Fruit fly (Drosophila melanogaster) whole organism, embryonic: ENCODE data around the gene CG6163.

Experiments
- Bdp1 ChIP-seq: fragments of 200-800 bp; sonication (Bioruptor generic); optimal IDR thresholded peaks from 3 replicates; lab custom pipeline; 2016; ENCODE audit warnings: missing biosample characterization, missing genetic modification characterization
- CG10147 ChIP-seq: fragments of 200-800 bp; sonication (Bioruptor generic); optimal IDR thresholded peaks from 2 replicates; lab custom pipeline; 2019; ENCODE audit warnings: missing biosample characterization, mild to moderate bottlenecking, missing genetic modification characterization, moderate library complexity
- CG11085 ChIP-seq: fragments of 200-800 bp; sonication (Bioruptor generic); IDR thresholded peaks from 2 replicates; pipeline ENCODE4 v1.3.6; 2022; ENCODE audit warnings: missing biosample characterization, missing genetic modification characterization
- CG11504 ChIP-seq: fragments of 200-800 bp; sonication (Bioruptor generic); optimal IDR thresholded peaks from 3 replicates; lab custom pipeline; 2019; ENCODE audit warnings: missing biosample characterization, mild to moderate bottlenecking, missing genetic modification characterization, moderate library complexity
- CG14050 ChIP-seq: fragments of 200-800 bp; sonication (Bioruptor generic); IDR thresholded peaks from 3 replicates; pipeline ENCODE4 v1.3.6; 2022; ENCODE audit warnings: missing biosample characterization, missing genetic modification characterization
- CG14441 ChIP-seq: fragments of 200-800 bp; sonication (Bioruptor generic); IDR thresholded peaks from 2 replicates; pipeline ENCODE4 v1.3.6; 2022; ENCODE audit warnings: missing biosample characterization, missing genetic modification characterization
- CG15269 ChIP-seq: fragments of 200-800 bp; sonication (Bioruptor generic); optimal IDR thresholded peaks from 2 replicates; lab custom pipeline; 2018; ENCODE audit warnings: missing biosample characterization, mild to moderate bottlenecking, missing genetic modification characterization, moderate library complexity
- CG15514 ChIP-seq: fragments of 200-800 bp; sonication (Bioruptor generic); optimal IDR thresholded peaks from 3 replicates; lab custom pipeline; 2017; ENCODE audit warnings: missing biosample characterization, missing genetic modification characterization, mild to moderate bottlenecking, moderate library complexity, missing genetic modification reagents
- CG16779 ChIP-seq: fragments of 200-800 bp; sonication (Bioruptor generic); IDR thresholded peaks from 2 replicates; pipeline ENCODE4 v1.3.6; 2022; ENCODE audit warnings: missing biosample characterization, missing genetic modification characterization
- CG18764 ChIP-seq: fragments of 200-800 bp; sonication (Bioruptor generic); optimal IDR thresholded peaks from 3 replicates; lab custom pipeline; 2016; ENCODE audit warnings: missing biosample characterization, missing genetic modification characterization
- CG30403 ChIP-seq: fragments of 200-800 bp; sonication (Bioruptor generic); optimal IDR thresholded peaks from 3 replicates; lab custom pipeline; 2016; ENCODE audit warnings: missing biosample characterization, missing genetic modification characterization
- CG32767 ChIP-seq: fragments of 200-800 bp; sonication (Bioruptor generic); IDR thresholded peaks from 2 replicates; pipeline ENCODE4 v1.3.6; 2022; ENCODE audit warnings: missing biosample characterization, missing genetic modification characterization
- CG3726 ChIP-seq: fragments of 200-800 bp; sonication (Bioruptor generic); IDR thresholded peaks from 3 replicates; pipeline ENCODE4, ENCODE4 v1.3.6; 2022; ENCODE audit warnings: missing biosample characterization, missing genetic modification characterization
- CG3838 ChIP-seq: fragments of 200-800 bp; sonication (Bioruptor generic); optimal IDR thresholded peaks from 3 replicates; lab custom pipeline; 2016; ENCODE audit warnings: missing biosample characterization, missing genetic modification characterization
- CG4404 ChIP-seq: fragments of 200-800 bp; sonication (Bioruptor generic); IDR thresholded peaks from 2 replicates; pipeline ENCODE4 v1.3.6; 2022; ENCODE audit warnings: missing biosample characterization, missing genetic modification characterization
- CG4707 ChIP-seq: fragments of 200-800 bp; sonication (Bioruptor generic); optimal IDR thresholded peaks from 2 replicates; lab custom pipeline; 2018; ENCODE audit warnings: missing biosample characterization, mild to moderate bottlenecking, missing genetic modification characterization, moderate library complexity
- CG6175 ChIP-seq: fragments of 200-800 bp; sonication (Bioruptor generic); IDR thresholded peaks from 3 replicates; pipeline ENCODE4 v1.3.6; 2022; ENCODE audit warnings: missing biosample characterization, missing genetic modification characterization
- CG6654 ChIP-seq: fragments of 200-800 bp; sonication (Bioruptor generic); optimal IDR thresholded peaks from 2 replicates; lab custom pipeline; 2017; ENCODE audit warnings: missing biosample characterization, mild to moderate bottlenecking, missing genetic modification characterization
- CG7745 ChIP-seq: fragments of 200-800 bp; sonication (Bioruptor generic); optimal IDR thresholded peaks from 2 replicates; lab custom pipeline; 2018; ENCODE audit warnings: missing biosample characterization, mild to moderate bottlenecking, missing genetic modification characterization, moderate library complexity
- CG7786 ChIP-seq: fragments of 200-800 bp; sonication (Bioruptor generic); optimal IDR thresholded peaks from 2 replicates; lab custom pipeline; 2016; ENCODE audit warnings: missing biosample characterization, missing genetic modification characterization
- CG7839 ChIP-seq: fragments of 200-800 bp; sonication (Bioruptor generic); optimal IDR thresholded peaks from 3 replicates; lab custom pipeline; 2018; ENCODE audit warnings: missing biosample characterization, mild to moderate bottlenecking, missing genetic modification characterization, moderate library complexity
- CG8359 ChIP-seq: fragments of 200-800 bp; sonication (Bioruptor generic); optimal IDR thresholded peaks from 2 replicates; lab custom pipeline; 2017; ENCODE audit warnings: missing biosample characterization, mild to moderate bottlenecking, missing genetic modification characterization, borderline replicate concordance
- Camta ChIP-seq: fragments of 200-800 bp; sonication (Bioruptor generic); optimal IDR thresholded peaks from 2 replicates; lab custom pipeline; 2016; ENCODE audit warnings: missing biosample characterization, missing genetic modification characterization
- Eip74EF ChIP-seq, 2 experiments: fragments of 200-800 bp in 1 of 2; fragments of >200 bp in 1 of 2; sonication (Bioruptor generic) in 1 of 2; optimal IDR thresholded peaks; 2 replicates each; lab custom pipeline; 2017 to 2019; ENCODE audit warnings: missing biosample characterization in 2 of 2, missing genetic modification characterization in 2 of 2, mild to moderate bottlenecking in 1 of 2, moderate library complexity in 1 of 2
- HLH54F ChIP-seq: fragments of 200-800 bp; sonication (Bioruptor generic); optimal IDR thresholded peaks from 3 replicates; lab custom pipeline; 2016; ENCODE audit warnings: missing biosample characterization, missing genetic modification characterization
- HmgZ ChIP-seq: fragments of 200-800 bp; sonication (Bioruptor generic); optimal IDR thresholded peaks from 2 replicates; lab custom pipeline; 2018; ENCODE audit warnings: missing biosample characterization, mild to moderate bottlenecking, missing genetic modification characterization
- MESR4 ChIP-seq: fragments of 200-800 bp; sonication (Bioruptor generic); optimal IDR thresholded peaks from 2 replicates; lab custom pipeline; 2018; ENCODE audit warnings: missing biosample characterization, mild to moderate bottlenecking, missing genetic modification characterization, moderate library complexity
- Mes4 ChIP-seq: fragments of 200-800 bp; sonication (Bioruptor generic); optimal IDR thresholded peaks from 2 replicates; lab custom pipeline; 2016; ENCODE audit warnings: missing biosample characterization, missing genetic modification characterization
- Poxn ChIP-seq: fragments of 200-800 bp; sonication (Bioruptor generic); IDR thresholded peaks from 2 replicates; pipeline ENCODE4 v1.3.6; 2022; ENCODE audit warnings: missing biosample characterization, missing genetic modification characterization
- Rfx ChIP-seq: fragments of 200-800 bp; sonication (Bioruptor generic); IDR thresholded peaks from 2 replicates; pipeline ENCODE4 v1.3.6; 2022; ENCODE audit warnings: missing biosample characterization, missing genetic modification characterization
- Sin3A ChIP-seq: fragments of >200 bp; optimal IDR thresholded peaks from 2 replicates; lab custom pipeline; 2018
- Sry-β ChIP-seq: fragments of 200-800 bp; sonication (Bioruptor generic); optimal IDR thresholded peaks from 2 replicates; lab custom pipeline; 2018; ENCODE audit warnings: missing biosample characterization, mild to moderate bottlenecking, missing genetic modification characterization, moderate library complexity
- Xrp1 ChIP-seq: fragments of 200-800 bp; sonication (Bioruptor generic); IDR thresholded peaks from 2 replicates; pipeline ENCODE4 v1.3.6; 2022; ENCODE audit warnings: missing biosample characterization, missing genetic modification characterization
- bbx ChIP-seq: fragments of 200-800 bp; sonication (Bioruptor generic); IDR thresholded peaks from 2 replicates; pipeline ENCODE4 v1.3.6; 2022; ENCODE audit warnings: missing biosample characterization, missing genetic modification characterization; ENCODE audit not compliant: partially characterized antibody
- dmrt11E ChIP-seq: fragments of 200-800 bp; sonication (Bioruptor generic); optimal IDR thresholded peaks from 3 replicates; lab custom pipeline; 2018; ENCODE audit warnings: missing biosample characterization, mild to moderate bottlenecking, missing genetic modification characterization, moderate library complexity
- eve ChIP-seq, 2 experiments: fragments of >200 bp; optimal IDR thresholded peaks; 2 replicates each; lab custom pipeline; 2017; ENCODE audit warnings: missing biosample characterization in 2 of 2, missing genetic modification characterization in 2 of 2
- eyg ChIP-seq: fragments of 200-800 bp; sonication (Bioruptor generic); optimal IDR thresholded peaks from 3 replicates; lab custom pipeline; 2016; ENCODE audit warnings: missing biosample characterization, missing genetic modification characterization
- gsb-n ChIP-seq: fragments of 200-800 bp; sonication (Bioruptor generic); optimal IDR thresholded peaks from 3 replicates; lab custom pipeline; 2018; ENCODE audit warnings: missing biosample characterization, mild to moderate bottlenecking, missing genetic modification characterization
- mam ChIP-seq: fragments of 200-800 bp; sonication (Bioruptor generic); optimal IDR thresholded peaks from 3 replicates; lab custom pipeline; 2016; ENCODE audit warnings: missing biosample characterization, missing genetic modification characterization
- org-1 ChIP-seq: fragments of 200-800 bp; sonication (Bioruptor generic); optimal IDR thresholded peaks from 2 replicates; lab custom pipeline; 2017; ENCODE audit warnings: missing biosample characterization, missing genetic modification characterization
- peb ChIP-seq: fragments of 200-800 bp; sonication (Bioruptor generic); IDR thresholded peaks from 2 replicates; pipeline ENCODE4 v1.3.6; 2022; ENCODE audit warnings: missing biosample characterization, missing genetic modification characterization
- pho ChIP-seq: fragments of 200-800 bp; sonication (Bioruptor generic); optimal IDR thresholded peaks from 2 replicates; lab custom pipeline; 2016; ENCODE audit warnings: missing biosample characterization, missing genetic modification characterization
- pita ChIP-seq: fragments of 200-800 bp; sonication (Bioruptor generic); optimal IDR thresholded peaks from 2 replicates; lab custom pipeline; 2017; ENCODE audit warnings: missing biosample characterization, mild to moderate bottlenecking, missing genetic modification characterization
- sim ChIP-seq: fragments of 200-800 bp; sonication (Bioruptor generic); IDR thresholded peaks from 2 replicates; pipeline ENCODE4 v1.3.6; 2022; ENCODE audit warnings: missing biosample characterization, missing genetic modification characterization
- sr ChIP-seq: fragments of 200-800 bp; sonication (Bioruptor generic); IDR thresholded peaks from 3 replicates; pipeline ENCODE4 v1.3.6; 2022; ENCODE audit warnings: missing biosample characterization, missing genetic modification characterization
- tap ChIP-seq: fragments of 200-800 bp; optimal IDR thresholded peaks from 3 replicates; lab custom pipeline; 2019; ENCODE audit warnings: missing biosample characterization, mild to moderate bottlenecking, missing genetic modification characterization, moderate library complexity
- tup ChIP-seq: fragments of 200-800 bp; sonication (Bioruptor generic); optimal IDR thresholded peaks from 2 replicates; lab custom pipeline; 2016; ENCODE audit warnings: missing biosample characterization, mild to moderate bottlenecking, missing genetic modification characterization, moderate library complexity
- tx ChIP-seq: fragments of 200-800 bp; sonication (Bioruptor generic); optimal IDR thresholded peaks from 2 replicates; lab custom pipeline; 2016; ENCODE audit warnings: missing biosample characterization, missing genetic modification characterization
- usp ChIP-seq: fragments of >200 bp; optimal IDR thresholded peaks from 2 replicates; lab custom pipeline; 2017; ENCODE audit warnings: missing biosample characterization, missing genetic modification characterization
- wor ChIP-seq: fragments of 200-800 bp; sonication (Bioruptor generic); IDR thresholded peaks from 2 replicates; pipeline ENCODE4 v1.3.6; 2022; ENCODE audit warnings: missing biosample characterization, missing genetic modification characterization
- zfh2 ChIP-seq: fragments of 200-800 bp; sonication (Bioruptor generic); optimal IDR thresholded peaks from 2 replicates; lab custom pipeline; 2016; ENCODE audit warnings: missing biosample characterization, missing genetic modification characterization

The CG6163 gene

DNA sequence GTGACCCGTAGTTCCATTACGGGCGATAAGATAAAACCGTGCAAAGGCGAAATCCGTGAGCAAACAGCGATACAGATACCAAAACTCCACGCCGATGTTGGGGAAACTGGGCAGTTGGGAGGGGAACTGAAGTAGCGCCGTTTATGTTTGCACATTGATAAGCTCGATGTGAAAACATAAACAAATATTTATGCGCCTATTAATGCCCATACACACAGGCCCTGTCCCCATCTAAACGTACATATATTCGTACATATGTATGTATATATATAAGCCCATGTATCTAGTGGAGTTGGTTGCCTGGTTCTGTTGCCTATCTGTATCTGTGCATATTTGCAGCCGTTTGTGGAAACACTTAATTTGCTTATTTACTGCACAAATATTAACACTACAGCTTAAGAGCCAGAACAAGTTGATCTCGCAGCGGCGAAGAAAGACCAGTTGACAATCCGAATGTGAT is 10.4 kb downstream of the CG6163 start (continued):
- TF ChIP-seq Poxn (GFP tag; lab: Robert Waterston, UW) = no peak
- TF ChIP-seq tx (GFP tag; lab: Kevin White, UChicago) = no peak
- TF ChIP-seq CG6654 (GFP tag; lab: Kevin White, UChicago) = no peak
- peak; percentile 72 for TF ChIP-seq CG4707 (GFP tag; lab: Kevin White, UChicago)
- peak; percentile 26 for TF ChIP-seq eyg (GFP tag; lab: Kevin White, UChicago)
- peak; percentile 63 for TF ChIP-seq Camta
- peak; percentile 72 for TF ChIP-seq CG11504
- TF ChIP-seq zfh2 (GFP tag; lab: Kevin White, UChicago) = no peak
- peak; percentile 57 for TF ChIP-seq Sry-β (GFP tag; lab: Kevin White, UChicago)
- no peak for TF ChIP-seq pita
- peak in 1 of 2 experiments; percentile 66 for TF ChIP-seq Eip74EF (GFP tag; optimal IDR thresholded peaks at IDR 0.05; lab: Kevin White, UChicago)
- peak; percentile 52 for TF ChIP-seq Mes4 (GFP tag; lab: Kevin White, UChicago)
- peak; percentile 50 for TF ChIP-seq tup (GFP tag; lab: Kevin White, UChicago)
- TF ChIP-seq CG3726 (GFP tag; lab: Robert Waterston, UW) = 0 out of 3 replicates have a peak, but pooled peaks have one; percentile 46
- peak; percentile 28 for TF ChIP-seq CG30403
- TF ChIP-seq MESR4 = peak; percentile 0
- TF ChIP-seq usp (GFP tag; lab: Kevin White, UChicago) = no peak
- no peak for TF ChIP-seq CG4404 (GFP tag; lab: Robert Waterston, UW)
- peak; percentile 76 for TF ChIP-seq CG8359 (GFP tag; lab: Kevin White, UChicago)
- peak; percentile 30; the same call in 1 of the 2 replicates for TF ChIP-seq Rfx
- TF ChIP-seq CG32767 (GFP tag; lab: Robert Waterston, UW) = peak; percentile 63
- no peak for TF ChIP-seq Sin3A
- TF ChIP-seq tap = peak; percentile 76
- TF ChIP-seq CG15514 (GFP tag; lab: Kevin White, UChicago) = peak; percentile 81
- TF ChIP-seq CG16779 (GFP tag; lab: Robert Waterston, UW) = peak; percentile 51; the same call in 1 of the 2 replicates
- no peak for TF ChIP-seq CG14050 (GFP tag; lab: Robert Waterston, UW)
- TF ChIP-seq dmrt11E = peak; percentile 81
- no peak; the same call in 1 of the 2 replicates for TF ChIP-seq CG14441
- TF ChIP-seq CG6175 (GFP tag; lab: Robert Waterston, UW) = no peak
- TF ChIP-seq eve (GFP tag; optimal IDR thresholded peaks at IDR 0.05; lab: Kevin White, UChicago) = peak in 1 of 2 experiments; percentile 68
- TF ChIP-seq Bdp1 (GFP tag; lab: Kevin White, UChicago) = peak; percentile 53
- TF ChIP-seq CG7839 (tag; lab: Kevin White, UChicago) = peak; percentile 59
- peak; percentile 83 for TF ChIP-seq org-1 (GFP tag; lab: Kevin White, UChicago)
- TF ChIP-seq CG15269 = peak; percentile 72
- TF ChIP-seq HmgZ (tag; lab: Kevin White, UChicago) = peak; percentile 86
- no peak for TF ChIP-seq bbx (GFP tag; lab: Robert Waterston, UW)
- peak; percentile 80 for TF ChIP-seq gsb-n
- TF ChIP-seq CG11085 (GFP tag; lab: Robert Waterston, UW) = no peak
- TF ChIP-seq CG3838 (GFP tag; lab: Kevin White, UChicago) = peak; percentile 55
- TF ChIP-seq CG7786 (GFP tag; lab: Kevin White, UChicago) = no peak
- peak; percentile 66 for TF ChIP-seq CG7745 (tag; lab: Kevin White, UChicago)
- TF ChIP-seq pho (GFP tag; lab: Kevin White, UChicago) = peak; percentile 23
- no peak for TF ChIP-seq peb (GFP tag; lab: Robert Waterston, UW)
- TF ChIP-seq CG10147 (GFP tag; lab: Kevin White, UChicago) = peak; percentile 70
- TF ChIP-seq mam (GFP tag; lab: Kevin White, UChicago) = peak; percentile 13
- peak; percentile 60 for TF ChIP-seq CG18764 (GFP tag; lab: Kevin White, UChicago)
- TF ChIP-seq HLH54F = no peak
- no peak for TF ChIP-seq sim (GFP tag; lab: Robert Waterston, UW)
- TF ChIP-seq wor (GFP tag; lab: Robert Waterston, UW) = no peak
- peak; percentile 49; the same call in 1 of the 3 replicates for TF ChIP-seq sr (GFP tag; lab: Robert Waterston, UW)
- peak; percentile 78 for TF ChIP-seq Xrp1 (GFP tag; lab: Robert Waterston, UW)
